Worm (Caenorhabditis elegans) whole organism, late embryonic: ENCODE measurements around the gene cpr-1.

Experiments used
- C38D4.7 ChIP-seq: fragments of 200-800 bp; sonication (Bioruptor generic); optimal IDR thresholded peaks from 2 replicates; lab custom pipeline; 2018; ENCODE audit warnings: mild to moderate bottlenecking, missing genetic modification characterization, moderate library complexity, missing compliant biosample characterization
- K02D7.2 ChIP-seq: sonication (generic microtip); optimal IDR thresholded peaks from 2 replicates; lab custom pipeline; 2017; ENCODE audit warnings: mild to moderate bottlenecking, missing genetic modification characterization, missing compliant biosample characterization
- K09A11.1 ChIP-seq: sonication (generic microtip); optimal IDR thresholded peaks from 2 replicates; lab custom pipeline; 2017; ENCODE audit warnings: antibody characterized with exemption, mild to moderate bottlenecking, missing genetic modification characterization, missing compliant biosample characterization; ENCODE audit not compliant: insufficient read depth
- T23F11.4 ChIP-seq: fragments of 200-800 bp; sonication (Bioruptor generic); optimal IDR thresholded peaks from 2 replicates; lab custom pipeline; 2018; ENCODE audit warnings: mild to moderate bottlenecking, missing genetic modification characterization, missing compliant biosample characterization
- Y22D7AL.16 ChIP-seq: sonication (generic microtip); optimal IDR thresholded peaks from 2 replicates; lab custom pipeline; 2016; ENCODE audit warnings: missing genetic modification characterization, missing compliant biosample characterization
- ahr-1 ChIP-seq: sonication (generic microtip); optimal IDR thresholded peaks from 2 replicates; lab custom pipeline; 2016; ENCODE audit warnings: missing genetic modification characterization, missing compliant biosample characterization
- ama-1 ChIP-seq: fragments of 150-350 bp; optimal IDR thresholded peaks from 2 replicates; lab custom pipeline; 2014
- ceh-14 ChIP-seq: sonication (generic microtip); optimal IDR thresholded peaks from 2 replicates; lab custom pipeline; 2016; ENCODE audit warnings: missing genotype, missing genetic modification characterization, missing compliant biosample characterization
- ceh-18 ChIP-seq: sonication (generic microtip); optimal IDR thresholded peaks from 2 replicates; lab custom pipeline; 2016; ENCODE audit warnings: missing genetic modification characterization, missing compliant biosample characterization
- ceh-19 ChIP-seq: fragments of 200-800 bp; sonication (Bioruptor generic); optimal IDR thresholded peaks from 2 replicates; lab custom pipeline; 2018; ENCODE audit warnings: mild to moderate bottlenecking, missing genetic modification characterization, missing compliant biosample characterization
- ceh-2 ChIP-seq: sonication (generic microtip); optimal IDR thresholded peaks from 2 replicates; lab custom pipeline; 2016; ENCODE audit warnings: missing genotype, missing genetic modification characterization, missing compliant biosample characterization
- ceh-22 ChIP-seq: sonication (generic microtip); optimal IDR thresholded peaks from 2 replicates; lab custom pipeline; 2017; ENCODE audit warnings: missing biosample characterization, missing genetic modification characterization
- ceh-24 ChIP-seq: sonication (generic microtip); optimal IDR thresholded peaks from 2 replicates; lab custom pipeline; 2016; ENCODE audit warnings: mild to moderate bottlenecking, missing genetic modification characterization, missing compliant biosample characterization
- ceh-31 ChIP-seq: sonication (generic microtip); optimal IDR thresholded peaks from 2 replicates; lab custom pipeline; 2016; ENCODE audit warnings: missing genetic modification characterization, missing compliant biosample characterization
- ceh-34 ChIP-seq: sonication (generic microtip); optimal IDR thresholded peaks from 2 replicates; lab custom pipeline; 2016; ENCODE audit warnings: mild to moderate bottlenecking, missing genetic modification characterization, missing compliant biosample characterization
- ceh-45 ChIP-seq: fragments of 200-800 bp; sonication (Bioruptor generic); IDR thresholded peaks from 2 replicates; pipeline ENCODE4 v1.3.6; 2022; ENCODE audit warnings: missing genetic modification reagents, missing genetic modification characterization, missing compliant biosample characterization
- dmd-4 ChIP-seq: sonication (generic microtip); optimal IDR thresholded peaks from 2 replicates; lab custom pipeline; 2016; ENCODE audit warnings: borderline replicate concordance, missing genetic modification characterization, missing compliant biosample characterization
- dve-1 ChIP-seq: sonication (generic microtip); optimal IDR thresholded peaks from 2 replicates; lab custom pipeline; 2017; ENCODE audit warnings: antibody characterized with exemption, mild to moderate bottlenecking, missing genetic modification characterization, missing compliant biosample characterization
- elt-2 ChIP-seq: sonication (generic microtip); optimal IDR thresholded peaks from 2 replicates; lab custom pipeline; 2016; ENCODE audit warnings: missing genetic modification reagents, missing genetic modification characterization, missing compliant biosample characterization
- ets-4 ChIP-seq: sonication (generic microtip); optimal IDR thresholded peaks from 2 replicates; lab custom pipeline; 2016; ENCODE audit warnings: missing genetic modification characterization, missing compliant biosample characterization
- eyg-1 ChIP-seq: sonication (generic microtip); optimal IDR thresholded peaks from 2 replicates; lab custom pipeline; 2016; ENCODE audit warnings: missing genotype, missing genetic modification characterization, missing compliant biosample characterization
- fax-1 ChIP-seq: sonication (generic microtip); optimal IDR thresholded peaks from 2 replicates; lab custom pipeline; 2016; ENCODE audit warnings: missing genotype, missing genetic modification characterization, missing compliant biosample characterization
- fkh-10 ChIP-seq: fragments of 150-350 bp; optimal IDR thresholded peaks from 2 replicates; lab custom pipeline; 2014; ENCODE audit warnings: missing biosample characterization, missing genetic modification reagents, missing genetic modification characterization
- gmeb-2 ChIP-seq: sonication (generic microtip); optimal IDR thresholded peaks from 2 replicates; lab custom pipeline; 2016; ENCODE audit warnings: missing genetic modification characterization, inconsistent platforms, missing compliant biosample characterization
- hlh-13 ChIP-seq: fragments of 200-800 bp; sonication (Bioruptor generic); optimal IDR thresholded peaks from 2 replicates; lab custom pipeline; 2018; ENCODE audit warnings: mild to moderate bottlenecking, missing genetic modification characterization, missing compliant biosample characterization
- hlh-30 ChIP-seq: sonication (generic microtip); optimal IDR thresholded peaks from 2 replicates; lab custom pipeline; 2017; ENCODE audit warnings: antibody characterized with exemption, missing genetic modification characterization, missing compliant biosample characterization; ENCODE audit not compliant: insufficient read depth
- hlh-8 ChIP-seq: sonication (generic microtip); optimal IDR thresholded peaks from 2 replicates; lab custom pipeline; 2016; ENCODE audit warnings: missing genotype, missing genetic modification characterization, missing compliant biosample characterization
- nfya-1 ChIP-seq: sonication (generic microtip); optimal IDR thresholded peaks from 2 replicates; lab custom pipeline; 2017; ENCODE audit warnings: missing genetic modification characterization, mild to moderate bottlenecking, missing compliant biosample characterization, antibody characterized with exemption, moderate library complexity
- nhr-11 ChIP-seq: fragments of 150-350 bp; optimal IDR thresholded peaks from 2 replicates; lab custom pipeline; 2014; ENCODE audit warnings: missing biosample characterization, missing genetic modification characterization
- nhr-232 ChIP-seq: sonication (generic microtip); optimal IDR thresholded peaks from 2 replicates; lab custom pipeline; 2016; ENCODE audit warnings: missing genetic modification characterization, missing compliant biosample characterization
- odd-2 ChIP-seq: sonication (generic microtip); optimal IDR thresholded peaks from 2 replicates; lab custom pipeline; 2017; ENCODE audit warnings: antibody characterized with exemption, mild to moderate bottlenecking, missing genetic modification characterization, missing compliant biosample characterization
- pat-9 ChIP-seq: fragments of 200-800 bp; sonication (Bioruptor generic); optimal IDR thresholded peaks from 2 replicates; lab custom pipeline; 2018; ENCODE audit warnings: mild to moderate bottlenecking, missing genetic modification characterization, moderate library complexity, missing compliant biosample characterization
- pax-1 ChIP-seq: fragments of 150-350 bp; optimal IDR thresholded peaks from 2 replicates; lab custom pipeline; 2014; ENCODE audit warnings: missing biosample characterization, missing genetic modification characterization
- pqm-1 ChIP-seq: sonication (generic microtip); optimal IDR thresholded peaks from 2 replicates; lab custom pipeline; 2016; ENCODE audit warnings: missing genetic modification characterization, missing compliant biosample characterization
- ref-2 ChIP-seq: sonication (generic microtip); optimal IDR thresholded peaks from 2 replicates; lab custom pipeline; 2016; ENCODE audit warnings: missing genetic modification characterization, missing compliant biosample characterization
- rnt-1 ChIP-seq: sonication (generic microtip); optimal IDR thresholded peaks from 2 replicates; lab custom pipeline; 2016; ENCODE audit warnings: missing genetic modification characterization, missing compliant biosample characterization
- sdc-2 ChIP-seq: sonication (generic microtip); optimal IDR thresholded peaks from 2 replicates; lab custom pipeline; 2016; ENCODE audit warnings: missing genotype, missing genetic modification characterization, missing compliant biosample characterization
- sox-2 ChIP-seq: fragments of 200-800 bp; sonication (Bioruptor generic); IDR thresholded peaks from 2 replicates; pipeline ENCODE4 v1.3.6; 2022; ENCODE audit warnings: missing genetic modification reagents, missing genetic modification characterization, missing compliant biosample characterization
- tbx-2 ChIP-seq: sonication (generic microtip); optimal IDR thresholded peaks from 2 replicates; lab custom pipeline; 2016; ENCODE audit warnings: missing genetic modification characterization, missing compliant biosample characterization
- tbx-7 ChIP-seq: sonication (generic microtip); optimal IDR thresholded peaks from 2 replicates; lab custom pipeline; 2016; ENCODE audit warnings: missing genotype, missing genetic modification characterization, missing compliant biosample characterization
- unc-42 ChIP-seq: sonication (generic microtip); optimal IDR thresholded peaks from 2 replicates; lab custom pipeline; 2016; ENCODE audit warnings: missing genotype, missing genetic modification characterization, missing compliant biosample characterization
- unc-55 ChIP-seq: sonication (generic microtip); optimal IDR thresholded peaks from 2 replicates; lab custom pipeline; 2017; ENCODE audit warnings: missing biosample characterization, missing genetic modification reagents, missing genetic modification characterization
- unc-86 ChIP-seq: sonication (generic microtip); optimal IDR thresholded peaks from 2 replicates; lab custom pipeline; 2016; ENCODE audit warnings: missing genetic modification characterization, missing compliant biosample characterization
- zip-5 ChIP-seq: sonication (generic microtip); optimal IDR thresholded peaks from 2 replicates; lab custom pipeline; 2016; ENCODE audit warnings: missing genetic modification characterization, missing compliant biosample characterization
- ztf-16 ChIP-seq: sonication (generic microtip); optimal IDR thresholded peaks from 2 replicates; lab custom pipeline; 2017; ENCODE audit warnings: missing genetic modification characterization, missing compliant biosample characterization

cpr-1 gene

ce11 chrV:11976734-11977133 lies 1.4 kb downstream of the cpr-1 start:
- no peak for TF ChIP-seq hlh-30 (tag; lab: Kevin White, UChicago)
- TF ChIP-seq tbx-7 (tag; lab: Kevin White, UChicago) = no peak
- TF ChIP-seq ceh-2 = no peak
- TF ChIP-seq ztf-16 = no peak

ce11 chrV:11978179-11978578 lies 2.8 kb downstream of the cpr-1 start, which contains the start of gene mif-2:
Gene mif-2, minus strand, starts transcription at chrV:11978459.
- no peak for TF ChIP-seq unc-42 (tag; lab: Kevin White, UChicago)
- TF ChIP-seq nfya-1 (tag; lab: Kevin White, UChicago) = no peak
- TF ChIP-seq ceh-31 (tag; lab: Kevin White, UChicago) = no peak
- TF ChIP-seq ceh-34 (tag; lab: Kevin White, UChicago) = no peak
- no peak for TF ChIP-seq tbx-2 (tag; lab: Kevin White, UChicago)
- TF ChIP-seq pax-1 (tag; lab: Kevin White, UChicago) = no peak
- TF ChIP-seq ceh-19 (GFP tag; lab: Kevin White, UChicago) = no peak
- TF ChIP-seq Y22D7AL.16 (tag; lab: Kevin White, UChicago) = no peak
- TF ChIP-seq eyg-1 = no peak
- TF ChIP-seq ceh-14 (tag; lab: Kevin White, UChicago) = no peak
- TF ChIP-seq ceh-24 (tag; lab: Kevin White, UChicago) = no peak
- no peak for TF ChIP-seq unc-55 (GFP tag; lab: Kevin White, UChicago)
- TF ChIP-seq odd-2 (tag; lab: Kevin White, UChicago) = no peak
- no peak for TF ChIP-seq sox-2
- no peak for TF ChIP-seq C38D4.7 (GFP tag; lab: Kevin White, UChicago)
- no peak for TF ChIP-seq ceh-22 (tag; lab: Kevin White, UChicago)
- no peak for TF ChIP-seq dve-1 (tag; lab: Kevin White, UChicago)
- no peak for TF ChIP-seq ama-1
- TF ChIP-seq pat-9 (tag; lab: Kevin White, UChicago) = no peak
- TF ChIP-seq, all 69 proteins: peak for 0

ce11 chrV:11979673-11980561 lies 4.6 kb downstream of the cpr-1 start, which contains the start of gene snr-4:
Gene snr-4, minus strand, starts transcription at chrV:11979723.
- no peak for TF ChIP-seq dmd-4 (tag; lab: Kevin White, UChicago)
- TF ChIP-seq elt-2 (tag; lab: Kevin White, UChicago) = peak; percentile 58
- no peak for TF ChIP-seq K02D7.2 (tag; lab: Kevin White, UChicago)
- TF ChIP-seq tbx-2 (tag; lab: Kevin White, UChicago) = peak; percentile 66
- no peak for TF ChIP-seq zip-5 (tag; lab: Kevin White, UChicago)
- TF ChIP-seq ref-2 (tag; lab: Kevin White, UChicago) = peak; percentile 58
- TF ChIP-seq ceh-45 (GFP tag; lab: Robert Waterston, UW) = no peak
- TF ChIP-seq nfya-1 (tag; lab: Kevin White, UChicago) = peak; percentile 89
- no peak for TF ChIP-seq ets-4 (tag; lab: Kevin White, UChicago)
- TF ChIP-seq ceh-19 (GFP tag; lab: Kevin White, UChicago) = no peak
- TF ChIP-seq ceh-34 (tag; lab: Kevin White, UChicago) = peak; percentile 63
- no peak for TF ChIP-seq hlh-13 (GFP tag; lab: Kevin White, UChicago)
- no peak for TF ChIP-seq pat-9 (tag; lab: Kevin White, UChicago)
- TF ChIP-seq nhr-11 (tag; lab: Kevin White, UChicago) = no peak
- TF ChIP-seq unc-42 (tag; lab: Kevin White, UChicago) = peak; percentile 70
- peak; percentile 93 for TF ChIP-seq ama-1
- no peak for TF ChIP-seq unc-86
- peak; percentile 2 for TF ChIP-seq fax-1 (tag; lab: Kevin White, UChicago)
- TF ChIP-seq sdc-2 (tag; lab: Kevin White, UChicago) = no peak
- no peak for TF ChIP-seq hlh-8 (tag; lab: Kevin White, UChicago)
- TF ChIP-seq tbx-7 (tag; lab: Kevin White, UChicago) = no peak
- peak; percentile 10 for TF ChIP-seq K09A11.1 (tag; lab: Kevin White, UChicago)
- TF ChIP-seq ceh-31 (tag; lab: Kevin White, UChicago) = peak; percentile 51
- TF ChIP-seq rnt-1 (tag; lab: Kevin White, UChicago) = peak; percentile 69
- peak; percentile 15 for TF ChIP-seq ztf-16
- no peak for TF ChIP-seq gmeb-2 (tag; lab: Kevin White, UChicago)
- peak; percentile 1 for TF ChIP-seq ceh-14 (tag; lab: Kevin White, UChicago)
- TF ChIP-seq T23F11.4 (GFP tag; lab: Kevin White, UChicago) = no peak
- peak; percentile 67 for TF ChIP-seq dve-1 (tag; lab: Kevin White, UChicago)
- TF ChIP-seq pqm-1 (tag; lab: Kevin White, UChicago) = no peak
- TF ChIP-seq ahr-1 (tag; lab: Kevin White, UChicago) = no peak
- TF ChIP-seq C38D4.7 (GFP tag; lab: Kevin White, UChicago) = peak; percentile 31
- TF ChIP-seq fkh-10 (GFP tag; lab: Kevin White, UChicago) = no peak
- peak; percentile 84 for TF ChIP-seq ceh-18 (tag; lab: Kevin White, UChicago)
- no peak for TF ChIP-seq ceh-24 (tag; lab: Kevin White, UChicago)
- peak; percentile 73 for TF ChIP-seq hlh-30 (tag; lab: Kevin White, UChicago)
- no peak for TF ChIP-seq nhr-232 (tag; lab: Kevin White, UChicago)
